Fruit fly (Drosophila melanogaster): ENCODE measurements around the gene Qtzl.

DNA sequence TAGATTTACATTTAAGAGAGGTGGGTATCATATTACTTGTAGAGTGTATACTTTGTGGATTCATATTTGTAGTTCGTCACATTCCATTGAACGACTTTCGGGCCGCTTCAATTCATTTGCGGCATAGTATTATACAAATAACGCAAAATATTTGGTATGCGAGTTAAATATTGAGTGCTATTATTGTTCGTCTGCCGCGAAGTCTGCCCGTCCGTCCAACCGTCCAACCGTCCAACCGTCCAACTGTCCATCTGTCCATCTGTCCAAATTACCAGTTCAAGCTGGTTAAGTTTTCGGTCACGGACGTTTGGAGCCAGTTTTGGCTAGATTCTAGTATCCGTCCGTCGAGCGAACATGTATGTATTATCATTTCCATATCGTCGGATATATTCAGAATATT is 28.6 kb downstream of the Qtzl start:
- TF ChIP-seq psq (optimal IDR thresholded peaks at IDR 0.05) (no peak), ttk (optimal IDR thresholded peaks at IDR 0.05) (no peak), insv (optimal IDR thresholded peaks at IDR 0.05) (no peak)
